Fruit fly (Drosophila melanogaster) whole organism, prepupa: ENCODE data around the gene CG42342.

ENCODE experiments used
- Blimp-1 ChIP-seq: fragments of 200-800 bp; sonication (Bioruptor generic); optimal IDR thresholded peaks from 3 replicates; lab custom pipeline; 2017; ENCODE audit warnings: missing biosample characterization, missing genetic modification characterization, mild to moderate bottlenecking, moderate library complexity, missing genetic modification reagents
- CG10631 ChIP-seq: fragments of 200-800 bp; sonication (Bioruptor generic); optimal IDR thresholded peaks from 2 replicates; lab custom pipeline; 2016; ENCODE audit warnings: missing biosample characterization, missing genetic modification characterization
- CG11294 ChIP-seq: fragments of 200-800 bp; sonication (Bioruptor generic); IDR thresholded peaks from 2 replicates; pipeline ENCODE4 v1.3.6; 2022; ENCODE audit warnings: missing biosample characterization, missing genetic modification characterization
- CG11762 ChIP-seq: fragments of 200-800 bp; sonication (Bioruptor generic); optimal IDR thresholded peaks from 3 replicates; lab custom pipeline; 2016; ENCODE audit warnings: missing biosample characterization, missing genetic modification characterization; ENCODE audit not compliant: insufficient read depth
- CG3032 ChIP-seq: fragments of 200-800 bp; optimal IDR thresholded peaks from 2 replicates; lab custom pipeline; 2019; ENCODE audit warnings: missing biosample characterization, mild to moderate bottlenecking, missing genetic modification characterization, moderate library complexity
- Gug ChIP-seq: fragments of 200-800 bp; sonication (Bioruptor generic); IDR thresholded peaks from 2 replicates; pipeline ENCODE4 v1.3.6; 2022; ENCODE audit warnings: missing biosample characterization, missing genetic modification characterization
- Met ChIP-seq: fragments of 200-800 bp; sonication (Bioruptor generic); optimal IDR thresholded peaks from 3 replicates; lab custom pipeline; 2016; ENCODE audit warnings: missing biosample characterization, missing genetic modification characterization
- esn ChIP-seq: fragments of 200-800 bp; sonication (Bioruptor generic); optimal IDR thresholded peaks from 2 replicates; lab custom pipeline; 2016; ENCODE audit warnings: missing biosample characterization, mild to moderate bottlenecking, missing genetic modification characterization, moderate library complexity
- pdm3 ChIP-seq: fragments of 200-800 bp; sonication (Bioruptor generic); optimal IDR thresholded peaks from 3 replicates; lab custom pipeline; 2016; ENCODE audit warnings: missing biosample characterization, missing genetic modification characterization
- ss ChIP-seq, 2 experiments: fragments of 200-800 bp; sonication (Bioruptor generic); optimal IDR thresholded peaks; 2 replicates in 1 of 2; 3 replicates in 1 of 2; lab custom pipeline; 2017 to 2018; ENCODE audit warnings: mild to moderate bottlenecking in 2 of 2, missing biosample characterization in 2 of 2, missing genetic modification characterization in 2 of 2, moderate library complexity in 1 of 2

DNA sequence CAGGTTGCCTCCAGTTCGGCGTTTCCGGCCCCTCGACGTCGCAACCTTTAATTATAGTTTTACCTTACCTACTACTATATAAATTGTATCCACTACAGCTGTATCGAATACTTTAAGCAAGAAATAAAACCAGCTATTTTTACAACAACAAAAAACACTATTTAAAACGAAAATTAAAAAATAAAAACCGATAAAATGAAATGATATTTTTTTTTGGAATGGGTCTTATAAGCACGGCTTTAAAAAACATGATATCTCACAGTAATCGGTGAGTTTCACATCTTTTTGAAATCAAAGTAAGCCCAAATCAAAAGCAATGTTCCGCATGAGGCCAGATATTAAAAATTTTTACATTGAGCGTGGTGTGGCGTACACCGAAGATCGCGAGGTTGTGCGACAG lies 68.6 kb downstream of the CG42342 start, which contains the start of gene CG14891:
- TF ChIP-seq CG11762 (GFP tag; lab: Kevin White, UChicago) (no peak), ss (GFP tag; optimal IDR thresholded peaks at IDR 0.05; lab: Kevin White, UChicago) (no peak), Gug (GFP tag; lab: Robert Waterston, UW) (no peak), CG10631 (no peak), Blimp-1 (GFP tag; lab: Kevin White, UChicago) (no peak), CG11294 (no peak), Met (GFP tag; lab: Kevin White, UChicago) (no peak), pdm3 (no peak), CG3032 (tag; lab: Kevin White, UChicago) (no peak), esn (GFP tag; lab: Kevin White, UChicago) (no peak)
